Fruit fly (Drosophila melanogaster) whole organism, embryonic: ENCODE results near the gene CG18081.

ENCODE experiments used
- Abd-B ChIP-seq: fragments of 200-800 bp; sonication (Bioruptor generic); optimal IDR thresholded peaks from 2 replicates; lab custom pipeline; 2018; ENCODE audit warnings: missing biosample characterization, mild to moderate bottlenecking, missing genetic modification characterization, moderate library complexity
- Atf-2 ChIP-seq: fragments of 200-800 bp; sonication (Bioruptor generic); optimal IDR thresholded peaks from 2 replicates; lab custom pipeline; 2016; ENCODE audit warnings: missing biosample characterization, missing genetic modification characterization
- Atf6 ChIP-seq: fragments of 200-800 bp; sonication (Bioruptor generic); IDR thresholded peaks from 2 replicates; pipeline ENCODE4 v1.3.6; 2022; ENCODE audit warnings: missing biosample characterization, missing genetic modification characterization
- B-H2 ChIP-seq: fragments of 200-800 bp; sonication (Bioruptor generic); optimal IDR thresholded peaks from 2 replicates; lab custom pipeline; 2018; ENCODE audit warnings: missing biosample characterization, mild to moderate bottlenecking, missing genetic modification characterization
- CG10321 ChIP-seq: fragments of 200-800 bp; sonication (Bioruptor generic); IDR thresholded peaks from 2 replicates; pipeline ENCODE4 v1.3.6; 2022; ENCODE audit warnings: missing biosample characterization, missing genetic modification characterization
- CG10543 ChIP-seq: fragments of 200-800 bp; sonication (Bioruptor generic); optimal IDR thresholded peaks from 3 replicates; lab custom pipeline; 2017; ENCODE audit warnings: missing biosample characterization, mild to moderate bottlenecking, missing genetic modification characterization, moderate library complexity
- CG10979 ChIP-seq: fragments of 200-800 bp; sonication (Bioruptor generic); optimal IDR thresholded peaks from 2 replicates; lab custom pipeline; 2018; ENCODE audit warnings: missing biosample characterization, mild to moderate bottlenecking, missing genetic modification characterization, moderate library complexity
- CG11504 ChIP-seq: fragments of 200-800 bp; sonication (Bioruptor generic); optimal IDR thresholded peaks from 3 replicates; lab custom pipeline; 2019; ENCODE audit warnings: missing biosample characterization, mild to moderate bottlenecking, missing genetic modification characterization, moderate library complexity
- CG12071 ChIP-seq: fragments of 200-800 bp; sonication (Bioruptor generic); optimal IDR thresholded peaks from 3 replicates; lab custom pipeline; 2018; ENCODE audit warnings: missing biosample characterization, mild to moderate bottlenecking, missing genetic modification characterization
- CG15514 ChIP-seq: fragments of 200-800 bp; sonication (Bioruptor generic); optimal IDR thresholded peaks from 3 replicates; lab custom pipeline; 2017; ENCODE audit warnings: missing biosample characterization, missing genetic modification characterization, mild to moderate bottlenecking, moderate library complexity, missing genetic modification reagents
- CG1647 ChIP-seq: fragments of 200-800 bp; sonication (Bioruptor generic); optimal IDR thresholded peaks from 3 replicates; lab custom pipeline; 2016; ENCODE audit warnings: missing biosample characterization, missing genetic modification characterization
- CG17568 ChIP-seq: fragments of 200-800 bp; sonication (Bioruptor generic); optimal IDR thresholded peaks from 2 replicates; lab custom pipeline; 2018; ENCODE audit warnings: missing biosample characterization, mild to moderate bottlenecking, missing genetic modification characterization, moderate library complexity
- CG18599 ChIP-seq: fragments of 200-800 bp; sonication (Bioruptor generic); optimal IDR thresholded peaks from 3 replicates; lab custom pipeline; 2017; ENCODE audit warnings: missing biosample characterization, missing genetic modification characterization, mild to moderate bottlenecking, moderate library complexity, missing genetic modification reagents
- CG2712 ChIP-seq: fragments of 200-800 bp; optimal IDR thresholded peaks from 3 replicates; lab custom pipeline; 2019; ENCODE audit warnings: missing biosample characterization, mild to moderate bottlenecking, missing genetic modification characterization, moderate library complexity
- CG34376 ChIP-seq: fragments of 200-800 bp; sonication (Bioruptor generic); optimal IDR thresholded peaks from 2 replicates; lab custom pipeline; 2018; ENCODE audit warnings: missing biosample characterization, mild to moderate bottlenecking, missing genetic modification characterization
- CG4360 ChIP-seq: fragments of 200-800 bp; sonication (Bioruptor generic); IDR thresholded peaks from 2 replicates; pipeline ENCODE4 v1.3.6; 2022; ENCODE audit warnings: missing biosample characterization, missing genetic modification characterization
- CG7745 ChIP-seq: fragments of 200-800 bp; sonication (Bioruptor generic); optimal IDR thresholded peaks from 2 replicates; lab custom pipeline; 2018; ENCODE audit warnings: missing biosample characterization, mild to moderate bottlenecking, missing genetic modification characterization, moderate library complexity
- CoRest ChIP-seq: fragments of 200-800 bp; sonication (Bioruptor generic); optimal IDR thresholded peaks from 3 replicates; lab custom pipeline; 2018; ENCODE audit warnings: missing biosample characterization, mild to moderate bottlenecking, missing genetic modification characterization, moderate library complexity
- Drgx ChIP-seq: fragments of 200-800 bp; sonication (Bioruptor generic); IDR thresholded peaks from 2 replicates; pipeline ENCODE4 v1.3.6; 2022; ENCODE audit warnings: missing biosample characterization, missing genetic modification characterization
- Fer1 ChIP-seq: fragments of 200-800 bp; sonication (Bioruptor generic); optimal IDR thresholded peaks from 2 replicates; lab custom pipeline; 2017; ENCODE audit warnings: missing biosample characterization, mild to moderate bottlenecking, missing genetic modification characterization
- Fer3 ChIP-seq: fragments of 200-800 bp; sonication (Bioruptor generic); optimal IDR thresholded peaks from 2 replicates; lab custom pipeline; 2018; ENCODE audit warnings: missing biosample characterization, mild to moderate bottlenecking, missing genetic modification characterization, moderate library complexity
- GATAe ChIP-seq: fragments of 200-800 bp; sonication (Bioruptor generic); conservative IDR thresholded peaks from 2 replicates; pipeline ENCODE4 v1.3.6; 2022; ENCODE audit warnings: missing biosample characterization, missing genetic modification characterization
- HmgZ ChIP-seq: fragments of 200-800 bp; sonication (Bioruptor generic); optimal IDR thresholded peaks from 2 replicates; lab custom pipeline; 2018; ENCODE audit warnings: missing biosample characterization, mild to moderate bottlenecking, missing genetic modification characterization
- MTF-1 ChIP-seq: fragments of 200-800 bp; sonication (Bioruptor generic); optimal IDR thresholded peaks from 2 replicates; lab custom pipeline; 2018; ENCODE audit warnings: missing biosample characterization, mild to moderate bottlenecking, missing genetic modification characterization, borderline replicate concordance
- Med ChIP-seq: fragments of 200-800 bp; sonication (Bioruptor generic); peaks from one replicate; lab custom pipeline; 2016; ENCODE audit warnings: missing biosample characterization, missing genetic modification characterization, mild to moderate bottlenecking, inconsistent platforms, moderate library complexity
- Neu2 ChIP-seq: fragments of 200-800 bp; sonication (Bioruptor generic); optimal IDR thresholded peaks from 3 replicates; lab custom pipeline; 2016; ENCODE audit warnings: missing biosample characterization, missing genetic modification characterization, borderline replicate concordance
- Oli ChIP-seq: fragments of 200-800 bp; sonication (Bioruptor generic); optimal IDR thresholded peaks from 2 replicates; lab custom pipeline; 2018; ENCODE audit warnings: missing biosample characterization, mild to moderate bottlenecking, missing genetic modification characterization, moderate library complexity
- Poxn ChIP-seq: fragments of 200-800 bp; sonication (Bioruptor generic); IDR thresholded peaks from 2 replicates; pipeline ENCODE4 v1.3.6; 2022; ENCODE audit warnings: missing biosample characterization, missing genetic modification characterization
- YL-1 ChIP-seq: fragments of 200-800 bp; sonication (Bioruptor generic); optimal IDR thresholded peaks from 3 replicates; lab custom pipeline; 2017; ENCODE audit warnings: missing biosample characterization, mild to moderate bottlenecking, missing genetic modification characterization
- ac ChIP-seq: fragments of 200-800 bp; sonication (Bioruptor generic); optimal IDR thresholded peaks from 3 replicates; lab custom pipeline; 2017; ENCODE audit warnings: missing biosample characterization, mild to moderate bottlenecking, missing genetic modification characterization
- cg ChIP-seq: fragments of 200-800 bp; sonication (Bioruptor generic); optimal IDR thresholded peaks from 3 replicates; lab custom pipeline; 2019; ENCODE audit warnings: missing biosample characterization, mild to moderate bottlenecking, missing genetic modification characterization, moderate library complexity
- chinmo ChIP-seq: fragments of 200-800 bp; sonication (Bioruptor generic); IDR thresholded peaks from 4 replicates; pipeline ENCODE4 v1.3.6; 2022; ENCODE audit warnings: missing biosample characterization, missing genetic modification characterization; ENCODE audit not compliant: partially characterized antibody
- dati ChIP-seq: fragments of 200-800 bp; sonication (Bioruptor generic); IDR thresholded peaks from 2 replicates; pipeline ENCODE4 v1.3.6; 2022; ENCODE audit warnings: missing biosample characterization, missing genetic modification characterization
- dm ChIP-seq: fragments of 200-800 bp; sonication (Bioruptor generic); optimal IDR thresholded peaks from 3 replicates; lab custom pipeline; 2016; ENCODE audit warnings: missing biosample characterization, missing genetic modification characterization
- eve ChIP-seq, 2 experiments: fragments of >200 bp; optimal IDR thresholded peaks; 2 replicates each; lab custom pipeline; 2017; ENCODE audit warnings: missing biosample characterization in 2 of 2, missing genetic modification characterization in 2 of 2
- ftz-f1 ChIP-seq: fragments of 200-800 bp; sonication (Bioruptor generic); optimal IDR thresholded peaks from 2 replicates; lab custom pipeline; 2016; ENCODE audit warnings: missing biosample characterization, missing genetic modification characterization
- grau ChIP-seq: fragments of 200-800 bp; optimal IDR thresholded peaks from 3 replicates; lab custom pipeline; 2019; ENCODE audit warnings: missing biosample characterization, mild to moderate bottlenecking, missing genetic modification characterization, moderate library complexity
- inv ChIP-seq: fragments of 200-800 bp; sonication (Bioruptor generic); IDR thresholded peaks from 2 replicates; pipeline ENCODE4 v1.3.6; 2022; ENCODE audit warnings: missing biosample characterization, missing genetic modification characterization; ENCODE audit not compliant: partially characterized antibody
- odd ChIP-seq: fragments of 200-800 bp; sonication (Bioruptor generic); optimal IDR thresholded peaks from 2 replicates; lab custom pipeline; 2017; ENCODE audit warnings: missing biosample characterization, mild to moderate bottlenecking, missing genetic modification characterization
- pb ChIP-seq: fragments of 200-800 bp; sonication (Bioruptor generic); optimal IDR thresholded peaks from 3 replicates; lab custom pipeline; 2016; ENCODE audit warnings: missing biosample characterization, missing genetic modification characterization
- row ChIP-seq: fragments of 200-800 bp; sonication (Bioruptor generic); IDR thresholded peaks from 3 replicates; pipeline ENCODE4 v1.3.6; 2022; ENCODE audit warnings: missing biosample characterization, missing genetic modification characterization
- sd ChIP-seq: fragments of 200-800 bp; sonication (Bioruptor generic); optimal IDR thresholded peaks from 3 replicates; lab custom pipeline; 2018; ENCODE audit warnings: missing biosample characterization, mild to moderate bottlenecking, missing genetic modification characterization, moderate library complexity
- sens ChIP-seq: fragments of 200-800 bp; sonication (Bioruptor generic); peaks from one replicate; lab custom pipeline; 2016; ENCODE audit warnings: missing biosample characterization, missing genetic modification characterization
- slbo ChIP-seq: fragments of 200-800 bp; sonication (Bioruptor generic); IDR thresholded peaks from 2 replicates; pipeline ENCODE4 v1.3.6; 2022; ENCODE audit warnings: missing biosample characterization, missing genetic modification characterization
- slou ChIP-seq: fragments of 200-800 bp; sonication (Bioruptor generic); optimal IDR thresholded peaks from 3 replicates; lab custom pipeline; 2016; ENCODE audit warnings: missing biosample characterization, missing genetic modification characterization
- sna ChIP-seq: fragments of 200-800 bp; sonication (Bioruptor generic); IDR thresholded peaks from 2 replicates; pipeline ENCODE4 v1.3.6; 2022; ENCODE audit warnings: missing biosample characterization, missing genetic modification characterization; ENCODE audit not compliant: partially characterized antibody
- stc ChIP-seq: fragments of 200-800 bp; sonication (Bioruptor generic); IDR thresholded peaks from 2 replicates; pipeline ENCODE4 v1.3.6; 2022; ENCODE audit warnings: missing biosample characterization, missing genetic modification characterization
- wdn ChIP-seq: fragments of 200-800 bp; sonication (Bioruptor generic); IDR thresholded peaks from 2 replicates; pipeline ENCODE4 v1.3.6; 2022; ENCODE audit warnings: missing biosample characterization, missing genetic modification characterization

Gene CG18081

DNA sequence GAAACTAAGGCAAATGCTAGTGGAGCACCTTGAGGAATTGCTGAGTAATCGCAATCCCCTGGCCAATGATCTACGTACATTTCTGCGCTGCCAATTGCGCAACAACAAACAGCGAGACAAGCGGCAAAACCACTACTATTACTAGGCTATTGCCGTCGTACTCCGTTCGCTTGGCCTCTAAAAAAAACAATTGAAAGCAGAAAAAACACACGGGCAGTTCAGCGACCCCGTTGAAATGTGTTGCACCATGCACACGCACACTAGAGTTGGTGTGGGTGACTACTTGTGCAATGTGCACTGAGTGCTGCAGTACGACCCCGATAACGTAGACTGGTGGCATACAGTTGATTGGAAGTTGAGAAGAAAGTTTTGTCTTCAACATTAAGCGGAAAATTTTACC is 10.7 kb downstream of the CG18081 start (continued):
- peak; percentile 17 for TF ChIP-seq HmgZ (tag; lab: Kevin White, UChicago)
- no peak for TF ChIP-seq CG10321 (GFP tag; lab: Robert Waterston, UW)
- no peak for TF ChIP-seq ac
- peak; percentile 39 for TF ChIP-seq ftz-f1 (GFP tag; lab: Kevin White, UChicago)
- TF ChIP-seq Atf6 (GFP tag; lab: Robert Waterston, UW): no peak
- TF ChIP-seq dati (GFP tag; lab: Robert Waterston, UW): no peak
- TF ChIP-seq Drgx (GFP tag; lab: Robert Waterston, UW): peak; percentile 57
- no peak for TF ChIP-seq Poxn (GFP tag; lab: Robert Waterston, UW)
- no peak for TF ChIP-seq Neu2 (GFP tag; lab: Kevin White, UChicago)
- peak; percentile 46 for TF ChIP-seq sd
- no peak for TF ChIP-seq dm (GFP tag; lab: Kevin White, UChicago)
- TF ChIP-seq CG1647 (GFP tag; lab: Kevin White, UChicago): no peak
- no peak for TF ChIP-seq slou (GFP tag; lab: Kevin White, UChicago)
- TF ChIP-seq CoRest: no peak
- TF ChIP-seq row (GFP tag; lab: Robert Waterston, UW): peak; percentile 22; the same call in 1 of the 3 replicates
- 0 out of 4 replicates have a peak, but pooled peaks have one; percentile 80 for TF ChIP-seq chinmo (GFP tag; lab: Robert Waterston, UW)
- peak; percentile 25; the same call in 1 of the 2 replicates for TF ChIP-seq slbo
- peak; percentile 61 for TF ChIP-seq MTF-1 (GFP tag; lab: Kevin White, UChicago)
- TF ChIP-seq sens (GFP tag; lab: Kevin White, UChicago): peak; percentile 24
- TF ChIP-seq wdn (GFP tag; lab: Robert Waterston, UW): no peak
- TF ChIP-seq Atf-2 (GFP tag; lab: Kevin White, UChicago): no peak
- no peak for TF ChIP-seq pb (GFP tag; lab: Kevin White, UChicago)
- TF ChIP-seq CG10979 (tag; lab: Kevin White, UChicago): peak; percentile 2
- peak; percentile 15 for TF ChIP-seq Med
- TF ChIP-seq cg: peak; percentile 55
- TF ChIP-seq Oli (tag; lab: Kevin White, UChicago): no peak
- 0 out of 2 replicates have a peak, but pooled peaks have one; percentile 6 for TF ChIP-seq inv (GFP tag; lab: Robert Waterston, UW)
- peak; percentile 86 for TF ChIP-seq grau (tag; lab: Kevin White, UChicago)

DNA sequence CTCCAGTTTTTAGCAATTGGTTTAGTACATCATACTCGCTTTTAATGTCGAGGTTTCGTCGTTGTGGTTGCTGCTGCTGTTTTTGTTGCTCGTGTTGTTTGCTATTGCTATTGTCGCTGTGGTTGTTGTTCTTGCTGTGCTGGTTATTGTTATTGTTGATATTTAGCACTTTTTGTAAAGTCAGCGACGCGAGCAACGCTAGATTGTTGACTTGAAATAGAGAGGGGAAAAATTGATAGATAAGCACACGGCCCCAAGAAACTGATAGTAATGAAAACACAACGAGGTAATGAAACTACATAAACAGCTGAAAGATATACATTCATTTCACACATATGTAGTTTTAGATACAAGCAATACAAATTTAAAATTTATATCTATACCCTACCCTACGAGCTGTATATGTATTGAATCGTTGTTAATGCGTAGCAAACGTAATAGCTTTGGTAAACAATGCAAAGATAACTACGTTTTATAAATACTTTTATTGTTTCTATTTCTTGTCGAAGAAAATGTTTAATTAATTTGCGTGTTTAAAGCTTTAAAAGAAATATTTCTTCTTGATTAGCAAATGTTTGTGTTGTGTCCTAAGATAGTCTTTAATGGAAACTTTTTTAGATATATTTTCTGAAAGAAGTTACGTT is 11.3 kb downstream of the CG18081 start:
- TF ChIP-seq stc (GFP tag; lab: Robert Waterston, UW) (0 out of 2 replicates have a peak, but pooled peaks have one; percentile 7), CG11504 (tag; lab: Kevin White, UChicago) (peak; percentile 14), CG18599 (GFP tag; lab: Kevin White, UChicago) (peak; percentile 56), CG17568 (GFP tag; lab: Kevin White, UChicago) (peak; percentile 27), CG7745 (tag; lab: Kevin White, UChicago) (peak; percentile 5), odd (GFP tag; lab: Kevin White, UChicago) (peak; percentile 14), CG2712 (peak; percentile 14), Abd-B (GFP tag; lab: Kevin White, UChicago) (no peak), CG10543 (peak; percentile 73), eve (GFP tag; optimal IDR thresholded peaks at IDR 0.05; lab: Kevin White, UChicago) (peak in 1 of 2 experiments; percentile 37), slbo (no peak), CG34376 (GFP tag; lab: Kevin White, UChicago) (peak; percentile 62), CG12071 (GFP tag; lab: Kevin White, UChicago) (peak; percentile 21), Fer1 (peak; percentile 7), B-H2 (peak; percentile 22), Fer3 (no peak), sna (GFP tag; lab: Robert Waterston, UW) (0 out of 2 replicates have a peak, but pooled peaks have one; percentile 6), GATAe (GFP tag; lab: Robert Waterston, UW) (0 out of 2 replicates have a peak, but pooled peaks have one; percentile 42), CG4360 (GFP tag; lab: Robert Waterston, UW) (peak; percentile 78), cg (peak; percentile 15), YL-1 (GFP tag; lab: Kevin White, UChicago) (peak; percentile 7), CG15514 (peak; percentile 35)
